Worm (Caenorhabditis elegans): ENCODE data around the gene bath-28.

DNA sequence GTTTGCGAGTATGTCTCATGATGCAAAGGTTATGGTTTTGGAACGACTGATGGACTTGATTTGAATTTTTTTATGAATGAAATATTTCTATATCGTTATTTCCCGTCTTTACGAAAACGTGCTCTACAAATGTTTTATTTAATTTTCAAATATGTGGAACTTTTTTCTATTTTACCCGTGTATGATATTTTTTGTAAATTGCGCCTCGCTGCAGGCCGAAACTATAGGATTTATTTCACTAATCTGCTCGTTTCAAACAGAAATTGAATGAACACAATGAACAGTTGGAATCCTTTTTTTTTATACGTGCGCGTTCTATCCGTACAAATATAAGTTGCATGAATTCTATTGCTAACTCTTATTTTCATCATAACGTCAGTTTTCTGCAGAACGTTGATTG lies 46.9 kb downstream of the bath-28 start, which contains the start of gene btb-18:
- TF ChIP-seq W03F9.2 (tag; optimal IDR thresholded peaks at IDR 0.05) (no peak), him-1 (tag; optimal IDR thresholded peaks at IDR 0.05) (no peak), dao-5 (tag; optimal IDR thresholded peaks at IDR 0.05) (no peak)
